Worm (Caenorhabditis elegans) whole organism, mixed stage, embryonic: Measurements from ENCODE around the gene kin-4.

ENCODE experiments used
- M03D4.4 ChIP-seq: sonication (generic microtip); optimal IDR thresholded peaks from 2 replicates; lab custom pipeline; 2017; ENCODE audit warnings: mild to moderate bottlenecking, missing genetic modification characterization, missing compliant biosample characterization
- bed-3 ChIP-seq: fragments of 200-800 bp; sonication (Bioruptor generic); optimal IDR thresholded peaks from 3 replicates; lab custom pipeline; 2018; ENCODE audit warnings: mild to moderate bottlenecking, missing genetic modification characterization, moderate library complexity, missing compliant biosample characterization
- blmp-1 ChIP-seq: fragments of 150-350 bp; optimal IDR thresholded peaks from 2 replicates; lab custom pipeline; 2014; ENCODE audit warnings: missing biosample characterization, missing genetic modification characterization
- ceh-39 ChIP-seq: fragments of 150-350 bp; optimal IDR thresholded peaks from 2 replicates; lab custom pipeline; 2014; ENCODE audit warnings: missing biosample characterization, missing genetic modification characterization
- ceh-43 ChIP-seq: fragments of 200-800 bp; sonication (Bioruptor generic); optimal IDR thresholded peaks from 2 replicates; lab custom pipeline; 2018; ENCODE audit warnings: mild to moderate bottlenecking, missing genetic modification characterization, moderate library complexity, missing compliant biosample characterization
- ceh-83 ChIP-seq: fragments of 200-800 bp; sonication (Bioruptor generic); optimal IDR thresholded peaks from 2 replicates; lab custom pipeline; 2018; ENCODE audit warnings: mild to moderate bottlenecking, missing genetic modification characterization, missing compliant biosample characterization
- ces-1 ChIP-seq: fragments of 150-350 bp; optimal IDR thresholded peaks from 2 replicates; lab custom pipeline; 2014; ENCODE audit warnings: missing biosample characterization, missing genetic modification reagents, missing genetic modification characterization
- cnd-1 ChIP-seq: fragments of 200-800 bp; sonication (Bioruptor generic); optimal IDR thresholded peaks from 2 replicates; lab custom pipeline; 2018; ENCODE audit warnings: mild to moderate bottlenecking, missing genetic modification characterization, missing compliant biosample characterization
- drap-1 ChIP-seq: fragments of 200-800 bp; sonication (Bioruptor generic); optimal IDR thresholded peaks from 3 replicates; lab custom pipeline; 2018; ENCODE audit warnings: mild to moderate bottlenecking, missing genetic modification characterization, missing compliant biosample characterization
- elt-1 ChIP-seq: sonication (generic microtip); optimal IDR thresholded peaks from 2 replicates; lab custom pipeline; 2017; ENCODE audit warnings: missing genetic modification characterization, mild to moderate bottlenecking, missing compliant biosample characterization, antibody characterized with exemption, moderate library complexity, borderline replicate concordance; ENCODE audit not compliant: insufficient read depth
- elt-3 ChIP-seq: fragments of 150-350 bp; optimal IDR thresholded peaks from 2 replicates; lab custom pipeline; 2014; ENCODE audit warnings: missing biosample characterization, missing genetic modification characterization
- ham-2 ChIP-seq: fragments of 200-800 bp; sonication (Bioruptor generic); optimal IDR thresholded peaks from 2 replicates; lab custom pipeline; 2018; ENCODE audit warnings: mild to moderate bottlenecking, missing genetic modification characterization, missing compliant biosample characterization
- hlh-1 ChIP-seq: fragments of 150-350 bp; optimal IDR thresholded peaks from 2 replicates; lab custom pipeline; 2014; ENCODE audit warnings: missing biosample characterization, missing genetic modification reagents, missing genetic modification characterization
- lin-13 ChIP-seq: fragments of 150-350 bp; optimal IDR thresholded peaks from 2 replicates; lab custom pipeline; 2014; ENCODE audit warnings: missing biosample characterization, missing genetic modification characterization
- lin-32 ChIP-seq: fragments of 200-800 bp; sonication (Bioruptor generic); optimal IDR thresholded peaks from 2 replicates; lab custom pipeline; 2018; ENCODE audit warnings: mild to moderate bottlenecking, missing genetic modification characterization, missing compliant biosample characterization
- lsy-2 ChIP-seq: fragments of 150-350 bp; optimal IDR thresholded peaks from 2 replicates; lab custom pipeline; 2014; ENCODE audit warnings: missing biosample characterization, missing genetic modification characterization
- mab-5 ChIP-seq: fragments of 150-350 bp; optimal IDR thresholded peaks from 2 replicates; lab custom pipeline; 2014; ENCODE audit warnings: missing biosample characterization, missing genetic modification characterization
- mep-1 ChIP-seq: fragments of 150-350 bp; optimal IDR thresholded peaks from 2 replicates; lab custom pipeline; 2017; ENCODE audit warnings: missing biosample characterization, missing genetic modification reagents, missing genetic modification characterization, inconsistent platforms
- nhr-12 ChIP-seq: fragments of 150-350 bp; optimal IDR thresholded peaks from 2 replicates; lab custom pipeline; 2014; ENCODE audit warnings: missing biosample characterization, missing genetic modification characterization
- nhr-2 ChIP-seq: fragments of 150-350 bp; optimal IDR thresholded peaks from 2 replicates; lab custom pipeline; 2014; ENCODE audit warnings: missing biosample characterization, missing genetic modification characterization
- nhr-237 ChIP-seq: fragments of 150-350 bp; optimal IDR thresholded peaks from 2 replicates; lab custom pipeline; 2014; ENCODE audit warnings: missing biosample characterization, missing genetic modification characterization
- nhr-28 ChIP-seq: fragments of 150-350 bp; optimal IDR thresholded peaks from 2 replicates; lab custom pipeline; 2014; ENCODE audit warnings: missing biosample characterization, missing genetic modification characterization
- nhr-76 ChIP-seq: sonication (generic microtip); optimal IDR thresholded peaks from 2 replicates; lab custom pipeline; 2017; ENCODE audit warnings: missing biosample characterization, missing genetic modification characterization
- pha-4 ChIP-seq: fragments of 150-350 bp; optimal IDR thresholded peaks from 2 replicates; lab custom pipeline; 2018; ENCODE audit warnings: missing biosample characterization, missing genetic modification reagents, missing genetic modification characterization
- sem-2 ChIP-seq: fragments of 200-800 bp; sonication (Bioruptor generic); optimal IDR thresholded peaks from 2 replicates; lab custom pipeline; 2018; ENCODE audit warnings: mild to moderate bottlenecking, missing genetic modification characterization, missing compliant biosample characterization
- snpc-4 ChIP-seq: fragments of 150-350 bp; optimal IDR thresholded peaks from 2 replicates; lab custom pipeline; 2014; ENCODE audit warnings: missing biosample characterization, missing genetic modification characterization
- sptf-1 ChIP-seq: sonication (generic microtip); optimal IDR thresholded peaks from 2 replicates; lab custom pipeline; 2017; ENCODE audit warnings: mild to moderate bottlenecking, missing genetic modification characterization, moderate library complexity, missing compliant biosample characterization
- tbx-8 ChIP-seq: fragments of 200-800 bp; sonication (Bioruptor generic); optimal IDR thresholded peaks from 2 replicates; lab custom pipeline; 2018; ENCODE audit warnings: mild to moderate bottlenecking, missing genetic modification characterization, moderate library complexity, missing compliant biosample characterization
- unc-120 ChIP-seq: sonication (generic microtip); optimal IDR thresholded peaks from 2 replicates; lab custom pipeline; 2017; ENCODE audit warnings: missing genetic modification characterization, missing compliant biosample characterization; ENCODE audit not compliant: poor library complexity, severe bottlenecking
- unc-62 ChIP-seq: fragments of 150-350 bp; optimal IDR thresholded peaks from 2 replicates; lab custom pipeline; 2014; ENCODE audit warnings: missing biosample characterization, missing genetic modification reagents, missing genetic modification characterization
- zip-8 ChIP-seq: fragments of 150-350 bp; optimal IDR thresholded peaks from 2 replicates; lab custom pipeline; 2014; ENCODE audit warnings: missing biosample characterization, missing genetic modification characterization

Gene kin-4

ce11 chrIV:11452928-11453327 is 27.4 kb downstream of the kin-4 start:
- TF ChIP-seq elt-1 (tag; lab: Kevin White, UChicago) (no peak), ceh-43 (GFP tag; lab: Kevin White, UChicago) (no peak), sem-2 (GFP tag; lab: Kevin White, UChicago) (no peak), ceh-39 (tag; lab: Kevin White, UChicago) (no peak), drap-1 (GFP tag; lab: Kevin White, UChicago) (no peak), nhr-76 (tag; lab: Kevin White, UChicago) (no peak), nhr-12 (tag; lab: Kevin White, UChicago) (no peak)

- TF ChIP-seq nhr-2 (tag; lab: Kevin White, UChicago) (no peak), elt-3 (no peak), zip-8 (tag; lab: Kevin White, UChicago) (no peak), ceh-39 (tag; lab: Kevin White, UChicago) (no peak), lin-32 (GFP tag; lab: Kevin White, UChicago) (no peak)
Measured at ce11 chrIV:11455824-11456223, 30.3 kb downstream of the kin-4 start.

DNA sequence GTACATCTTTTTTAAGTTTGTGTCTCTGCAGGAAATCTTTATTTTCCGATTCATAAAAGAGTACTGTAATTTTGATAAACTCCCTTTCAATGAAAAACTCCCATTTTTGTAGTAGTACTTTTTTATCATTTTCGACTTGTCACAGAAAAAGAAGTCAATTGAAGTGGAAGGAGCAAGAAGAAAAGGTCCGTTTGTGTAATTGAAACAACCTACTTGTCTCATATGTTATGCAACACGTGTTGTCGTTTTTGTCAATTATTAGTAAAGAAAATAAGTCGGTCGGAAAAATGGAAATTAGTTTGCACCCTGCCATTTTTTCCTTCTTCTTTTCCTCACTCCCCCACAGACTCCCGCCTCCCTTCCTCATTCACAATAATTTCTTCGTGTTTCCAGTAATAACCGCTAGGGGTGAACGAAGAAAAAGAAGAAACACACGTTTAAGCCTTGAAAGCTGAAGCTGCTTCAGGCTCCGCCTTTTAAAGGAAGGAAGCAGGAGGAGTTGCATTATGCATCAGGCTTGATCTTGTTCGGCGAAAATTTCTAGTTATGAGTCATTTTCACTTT is 33.2 kb downstream of the kin-4 start:
- TF ChIP-seq ces-1 (GFP tag; lab: Kevin White, UChicago) (no peak), lin-13 (tag; lab: Kevin White, UChicago) (no peak), lin-32 (GFP tag; lab: Kevin White, UChicago) (no peak), elt-1 (tag; lab: Kevin White, UChicago) (no peak), tbx-8 (GFP tag; lab: Kevin White, UChicago) (no peak), nhr-237 (tag; lab: Kevin White, UChicago) (no peak), ceh-83 (GFP tag; lab: Kevin White, UChicago) (no peak), cnd-1 (tag; lab: Kevin White, UChicago) (no peak), blmp-1 (no peak), nhr-12 (tag; lab: Kevin White, UChicago) (no peak), drap-1 (GFP tag; lab: Kevin White, UChicago) (no peak), lsy-2 (no peak), ham-2 (GFP tag; lab: Kevin White, UChicago) (no peak), unc-120 (tag; lab: Kevin White, UChicago) (no peak), mep-1 (tag; lab: Kevin White, UChicago) (no peak), hlh-1 (tag; lab: Kevin White, UChicago) (no peak), zip-8 (tag; lab: Kevin White, UChicago) (no peak), sem-2 (GFP tag; lab: Kevin White, UChicago) (no peak), nhr-28 (tag; lab: Kevin White, UChicago) (no peak), ceh-39 (tag; lab: Kevin White, UChicago) (no peak)

ce11 chrIV:11459684-11460083 is 34.1 kb downstream of the kin-4 start, which contains the start of gene npr-3:
npr-3 (plus strand) TSS chrIV:11459984.
- TF ChIP-seq M03D4.4 (tag; lab: Kevin White, UChicago) (no peak), pha-4 (no peak), ceh-39 (tag; lab: Kevin White, UChicago) (no peak), cnd-1 (tag; lab: Kevin White, UChicago) (no peak), hlh-1 (tag; lab: Kevin White, UChicago) (no peak), snpc-4 (tag; lab: Kevin White, UChicago) (no peak), sptf-1 (tag; lab: Kevin White, UChicago) (no peak), unc-62 (GFP tag; lab: Kevin White, UChicago) (no peak), zip-8 (tag; lab: Kevin White, UChicago) (no peak), ceh-83 (GFP tag; lab: Kevin White, UChicago) (no peak), bed-3 (GFP tag; lab: Kevin White, UChicago) (no peak), mep-1 (tag; lab: Kevin White, UChicago) (no peak), ham-2 (GFP tag; lab: Kevin White, UChicago) (no peak), mab-5 (tag; lab: Kevin White, UChicago) (no peak)
- TF ChIP-seq, all 35 proteins: peak for 0
